Worm (Caenorhabditis elegans) whole organism, L1 larva: ENCODE results near the gene cox-6C.

ENCODE experiments used
- C16A3.4 ChIP-seq: fragments of 150-350 bp; optimal IDR thresholded peaks from 2 replicates; lab custom pipeline; 2014; ENCODE audit warnings: missing biosample characterization, missing genetic modification characterization
- C34B4.2 ChIP-seq: sonication (generic microtip); optimal IDR thresholded peaks from 2 replicates; lab custom pipeline; 2017; ENCODE audit warnings: mild to moderate bottlenecking, missing genetic modification characterization, missing compliant biosample characterization
- Y116A8C.19 ChIP-seq: sonication (generic microtip); optimal IDR thresholded peaks from 2 replicates; lab custom pipeline; 2016; ENCODE audit warnings: missing compliant biosample characterization, missing genetic modification characterization, borderline replicate concordance
- alr-1 ChIP-seq: fragments of 200-800 bp; sonication (Bioruptor generic); optimal IDR thresholded peaks from 2 replicates; lab custom pipeline; 2018; ENCODE audit warnings: borderline replicate concordance, mild to moderate bottlenecking, missing genetic modification characterization, missing compliant biosample characterization
- aly-2 ChIP-seq: fragments of 150-350 bp; optimal IDR thresholded peaks from 2 replicates; lab custom pipeline; 2014; ENCODE audit warnings: missing biosample characterization, missing genetic modification characterization
- blmp-1 ChIP-seq: fragments of 150-350 bp; optimal IDR thresholded peaks from 2 replicates; lab custom pipeline; 2014; ENCODE audit warnings: missing biosample characterization, missing genetic modification characterization
- ceh-82 ChIP-seq, 3 experiments: fragments of 150-350 bp in 1 of 3; sonication (generic microtip) in 2 of 3; optimal IDR thresholded peaks; 2 replicates each; lab custom pipeline; 2014 to 2017; ENCODE audit warnings: missing biosample characterization in 3 of 3, missing genetic modification characterization in 3 of 3
- ces-1 ChIP-seq: fragments of 150-350 bp; optimal IDR thresholded peaks from 2 replicates; lab custom pipeline; 2014; ENCODE audit warnings: missing biosample characterization, missing genetic modification reagents, missing genetic modification characterization
- efl-1 ChIP-seq, 4 experiments: fragments of 150-350 bp; optimal IDR thresholded peaks in 3 of 4; peaks in 1 of 4; 1 replicate in 1 of 4; 2 replicates in 3 of 4; lab custom pipeline; 2014; ENCODE audit warnings: missing biosample characterization in 2 of 4, missing genetic modification characterization in 2 of 4, missing genetic modification reagents in 2 of 4
- egl-13 ChIP-seq: sonication (generic microtip); optimal IDR thresholded peaks from 2 replicates; lab custom pipeline; 2016; ENCODE audit warnings: missing genotype, missing genetic modification reagents, missing genetic modification characterization, missing compliant biosample characterization
- elt-3 ChIP-seq, 6 experiments: fragments of 150-350 bp in 1 of 6; sonication (generic microtip); optimal IDR thresholded peaks; 2 replicates each; lab custom pipeline; 2017 to 2018; ENCODE audit warnings: missing biosample characterization in 6 of 6, missing genetic modification characterization in 6 of 6, inconsistent platforms in 1 of 6
- fkh-8 ChIP-seq: sonication (generic microtip); optimal IDR thresholded peaks from 2 replicates; lab custom pipeline; 2016; ENCODE audit warnings: mild to moderate bottlenecking, missing genetic modification characterization, missing compliant biosample characterization
- grh-1 ChIP-seq: fragments of 200-800 bp; sonication (Bioruptor generic); IDR thresholded peaks from 2 replicates; pipeline ENCODE4 v1.3.6; 2022; ENCODE audit warnings: missing genetic modification reagents, missing genetic modification characterization, missing compliant biosample characterization
- hlh-4 ChIP-seq: sonication (generic microtip); optimal IDR thresholded peaks from 2 replicates; lab custom pipeline; 2016; ENCODE audit warnings: mild to moderate bottlenecking, missing genetic modification characterization, missing compliant biosample characterization
- irx-1 ChIP-seq: sonication (generic microtip); optimal IDR thresholded peaks from 2 replicates; lab custom pipeline; 2016; ENCODE audit warnings: missing genetic modification characterization, missing compliant biosample characterization
- jun-1 ChIP-seq: fragments of 150-350 bp; optimal IDR thresholded peaks from 2 replicates; lab custom pipeline; 2014; ENCODE audit warnings: missing biosample characterization, missing genetic modification reagents, missing genetic modification characterization
- lin-14 ChIP-seq: fragments of 200-800 bp; sonication (Bioruptor generic); optimal IDR thresholded peaks from 2 replicates; lab custom pipeline; 2018; ENCODE audit warnings: mild to moderate bottlenecking, missing genetic modification characterization, moderate library complexity, missing compliant biosample characterization
- lin-39 ChIP-seq: fragments of 150-350 bp; optimal IDR thresholded peaks from 2 replicates; lab custom pipeline; 2014; ENCODE audit warnings: missing biosample characterization, missing genetic modification reagents, missing genetic modification characterization
- lir-3 ChIP-seq: sonication (generic microtip); optimal IDR thresholded peaks from 2 replicates; lab custom pipeline; 2016; ENCODE audit warnings: mild to moderate bottlenecking, missing genetic modification characterization, moderate library complexity, missing compliant biosample characterization; ENCODE audit not compliant: poor library complexity
- mab-9 ChIP-seq: fragments of 200-800 bp; sonication (Bioruptor generic); IDR thresholded peaks from 2 replicates; pipeline ENCODE4 v1.3.6; 2022; ENCODE audit warnings: missing genetic modification reagents, missing genetic modification characterization, missing compliant biosample characterization
- mep-1 ChIP-seq: fragments of 150-350 bp; optimal IDR thresholded peaks from 2 replicates; lab custom pipeline; 2014; ENCODE audit warnings: missing biosample characterization, missing genetic modification characterization
- nhr-12 ChIP-seq: sonication (generic microtip); optimal IDR thresholded peaks from 2 replicates; lab custom pipeline; 2017; ENCODE audit warnings: missing biosample characterization, missing genetic modification characterization
- nhr-19 ChIP-seq: fragments of 200-800 bp; sonication (Bioruptor generic); conservative IDR thresholded peaks from 2 replicates; pipeline ENCODE4 v1.3.6; 2022; ENCODE audit warnings: missing genetic modification characterization, missing compliant biosample characterization
- nhr-20 ChIP-seq: sonication (generic microtip); optimal IDR thresholded peaks from 2 replicates; lab custom pipeline; 2016; ENCODE audit warnings: mild to moderate bottlenecking, missing genetic modification characterization, missing compliant biosample characterization
- nhr-237 ChIP-seq: fragments of 150-350 bp; optimal IDR thresholded peaks from 2 replicates; lab custom pipeline; 2014; ENCODE audit warnings: missing biosample characterization, missing genetic modification characterization
- nhr-71 ChIP-seq: sonication (generic microtip); optimal IDR thresholded peaks from 2 replicates; lab custom pipeline; 2016; ENCODE audit warnings: mild to moderate bottlenecking, missing genetic modification characterization, moderate library complexity, missing compliant biosample characterization
- nhr-76 ChIP-seq: sonication (generic microtip); optimal IDR thresholded peaks from 2 replicates; lab custom pipeline; 2017; ENCODE audit warnings: missing biosample characterization, missing genetic modification characterization
- nhr-84 ChIP-seq: sonication (generic microtip); optimal IDR thresholded peaks from 2 replicates; lab custom pipeline; 2017; ENCODE audit warnings: missing biosample characterization, missing genetic modification characterization
- nhr-85 ChIP-seq: sonication (generic microtip); peaks from one replicate; lab custom pipeline; 2016; ENCODE audit warnings: missing genetic modification characterization, inconsistent platforms, missing compliant biosample characterization
- pag-3 ChIP-seq: sonication (generic microtip); optimal IDR thresholded peaks from 2 replicates; lab custom pipeline; 2017; ENCODE audit warnings: missing genetic modification characterization, mild to moderate bottlenecking, missing compliant biosample characterization, antibody characterized with exemption, borderline replicate concordance; ENCODE audit not compliant: insufficient read depth
- pax-3 ChIP-seq: fragments of 200-800 bp; sonication (Bioruptor generic); optimal IDR thresholded peaks from 2 replicates; lab custom pipeline; 2018; ENCODE audit warnings: mild to moderate bottlenecking, missing genetic modification characterization, moderate library complexity, missing compliant biosample characterization
- pqm-1 ChIP-seq: sonication (generic microtip); optimal IDR thresholded peaks from 3 replicates; lab custom pipeline; 2017; ENCODE audit warnings: missing biosample characterization, missing genetic modification characterization
- snpc-4 ChIP-seq: fragments of 150-350 bp; optimal IDR thresholded peaks from 2 replicates; lab custom pipeline; 2014; ENCODE audit warnings: missing biosample characterization, missing genetic modification characterization
- sox-4 ChIP-seq: sonication (generic microtip); optimal IDR thresholded peaks from 2 replicates; lab custom pipeline; 2016; ENCODE audit warnings: missing genetic modification characterization, missing compliant biosample characterization
- sup-37 ChIP-seq: fragments of 200-800 bp; sonication (Bioruptor generic); optimal IDR thresholded peaks from 2 replicates; lab custom pipeline; 2018; ENCODE audit warnings: mild to moderate bottlenecking, missing genetic modification characterization, missing compliant biosample characterization
- tbx-2 ChIP-seq: sonication (generic microtip); optimal IDR thresholded peaks from 2 replicates; lab custom pipeline; 2016; ENCODE audit warnings: missing genetic modification characterization, missing compliant biosample characterization
- tlp-1 ChIP-seq: fragments of 150-350 bp; optimal IDR thresholded peaks from 2 replicates; lab custom pipeline; 2014; ENCODE audit warnings: missing biosample characterization, missing genetic modification characterization
- unc-86 ChIP-seq: sonication (generic microtip); optimal IDR thresholded peaks from 2 replicates; lab custom pipeline; 2016; ENCODE audit warnings: missing genetic modification characterization, missing compliant biosample characterization
- unc-98 ChIP-seq: fragments of 200-800 bp; sonication (Bioruptor generic); IDR thresholded peaks from 2 replicates; pipeline ENCODE4 v1.3.6; 2022; ENCODE audit warnings: missing genetic modification characterization, missing compliant biosample characterization
- vab-15 ChIP-seq: sonication (generic microtip); optimal IDR thresholded peaks from 2 replicates; lab custom pipeline; 2017; ENCODE audit warnings: missing genotype, mild to moderate bottlenecking, missing genetic modification characterization, missing compliant biosample characterization
- zag-1 ChIP-seq: fragments of 150-350 bp; optimal IDR thresholded peaks from 2 replicates; lab custom pipeline; 2014; ENCODE audit warnings: missing biosample characterization, missing genetic modification characterization
- zip-4 ChIP-seq: fragments of 200-800 bp; sonication (Bioruptor generic); optimal IDR thresholded peaks from 2 replicates; lab custom pipeline; 2018; ENCODE audit warnings: mild to moderate bottlenecking, missing genetic modification characterization, moderate library complexity, missing compliant biosample characterization
- ztf-11 ChIP-seq, 2 experiments: sonication (generic microtip); optimal IDR thresholded peaks; 2 replicates each; lab custom pipeline; 2016 to 2017; ENCODE audit warnings: missing genetic modification characterization in 2 of 2, missing biosample characterization in 1 of 2, missing compliant biosample characterization in 1 of 2

Gene cox-6C

DNA sequence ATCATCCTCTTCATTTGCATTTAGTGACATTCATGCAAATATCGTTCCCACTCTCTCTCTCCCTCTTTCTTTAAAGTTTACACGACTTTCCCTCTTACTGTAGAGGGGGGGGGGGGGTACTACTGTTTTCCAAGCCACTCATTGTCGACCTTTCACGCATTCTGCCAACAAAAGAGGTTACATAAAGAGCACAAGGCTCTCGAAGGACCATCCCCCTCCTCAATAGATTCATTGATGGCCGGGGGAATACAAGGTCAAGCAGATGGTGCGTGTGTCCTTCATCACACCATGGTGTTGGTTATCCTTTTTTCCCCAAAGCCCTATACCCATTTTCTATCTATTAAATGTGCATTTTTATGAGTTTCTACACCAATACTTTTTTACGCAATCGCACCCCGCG is 46.5 kb downstream of the cox-6C start:
- TF ChIP-seq egl-13 (tag; lab: Kevin White, UChicago) (no peak), pax-3 (tag; lab: Kevin White, UChicago) (no peak), C16A3.4 (tag; lab: Kevin White, UChicago) (no peak), unc-86 (tag; lab: Kevin White, UChicago) (no peak), irx-1 (no peak), jun-1 (tag; lab: Kevin White, UChicago) (no peak), nhr-19 (GFP tag; lab: Robert Waterston, UW) (no peak), vab-15 (tag; lab: Kevin White, UChicago) (no peak), sup-37 (GFP tag; lab: Kevin White, UChicago) (no peak), mab-9 (GFP tag; lab: Robert Waterston, UW) (no peak), mep-1 (tag; lab: Kevin White, UChicago) (no peak), hlh-4 (tag; lab: Kevin White, UChicago) (no peak), nhr-84 (tag; lab: Kevin White, UChicago) (no peak)

DNA sequence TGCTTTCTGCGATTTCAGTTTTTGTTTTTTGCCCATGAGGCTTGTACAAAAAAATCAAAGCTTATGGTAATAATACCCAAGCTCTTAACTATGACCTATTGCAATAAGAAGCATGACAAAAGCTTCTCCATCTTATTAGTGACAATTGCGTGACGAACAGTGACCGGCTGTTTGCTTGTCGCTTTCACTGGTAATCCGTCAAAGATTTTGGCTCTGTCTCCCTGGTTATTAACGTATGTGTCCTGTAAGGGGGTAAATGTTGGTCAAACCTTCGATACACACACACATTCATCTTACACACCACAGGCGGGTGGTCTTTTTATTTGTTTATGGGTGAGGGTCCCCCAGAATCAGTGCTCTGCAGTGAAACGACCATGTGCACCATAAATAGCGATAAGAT is 47.6 kb downstream of the cox-6C start:
- TF ChIP-seq tbx-2 (peak; percentile 22), aly-2 (tag; lab: Kevin White, UChicago) (no peak), lin-39 (tag; lab: Kevin White, UChicago) (no peak), vab-15 (tag; lab: Kevin White, UChicago) (no peak), grh-1 (GFP tag; lab: Robert Waterston, UW) (no peak), zip-4 (no peak), zag-1 (tag; lab: Kevin White, UChicago) (no peak), C16A3.4 (tag; lab: Kevin White, UChicago) (no peak), Y116A8C.19 (no peak), snpc-4 (no peak), ces-1 (GFP tag; lab: Kevin White, UChicago) (no peak), elt-3 (tag; optimal IDR thresholded peaks at IDR 0.05; lab: Kevin White, UChicago) (no peak), unc-98 (no peak), ztf-11 (tag; optimal IDR thresholded peaks at IDR 0.05; lab: Kevin White, UChicago) (peak in 1 of 2 experiments; percentile 37), nhr-85 (peak; percentile 60), blmp-1 (tag; lab: Kevin White, UChicago) (peak; percentile 36)

ce11 chrIV:175698-176097 is 49.2 kb downstream of the cox-6C start:
- TF ChIP-seq mep-1 (tag; lab: Kevin White, UChicago) (peak; percentile 22), nhr-20 (tag; lab: Kevin White, UChicago) (no peak), C34B4.2 (tag; lab: Kevin White, UChicago) (no peak), nhr-85 (peak; percentile 83), nhr-237 (tag; lab: Kevin White, UChicago) (no peak), ztf-11 (tag; optimal IDR thresholded peaks at IDR 0.05; lab: Kevin White, UChicago) (peak in 1 of 2 experiments; percentile 16), nhr-12 (tag; lab: Kevin White, UChicago) (no peak), tlp-1 (tag; lab: Kevin White, UChicago) (no peak), vab-15 (tag; lab: Kevin White, UChicago) (no peak), zip-4 (no peak), alr-1 (tag; lab: Kevin White, UChicago) (no peak), fkh-8 (tag; lab: Kevin White, UChicago) (no peak), lir-3 (tag; lab: Kevin White, UChicago) (no peak), nhr-19 (GFP tag; lab: Robert Waterston, UW) (0 out of 2 replicates have a peak, but pooled peaks have one; percentile 15), efl-1 (optimal IDR thresholded peaks at IDR 0.05; lab: Kevin White, UChicago) (no peak), efl-1 (GFP tag; optimal IDR thresholded peaks at IDR 0.05 in 1 of 2; lab: Kevin White, UChicago) (peak in 1 of 2 experiments; percentile 80), ceh-82 (tag; optimal IDR thresholded peaks at IDR 0.05; lab: Kevin White, UChicago) (no peak), unc-98 (no peak), tbx-2 (peak; percentile 9), irx-1 (no peak), sox-4 (no peak), blmp-1 (tag; lab: Kevin White, UChicago) (peak; percentile 42), lin-39 (tag; lab: Kevin White, UChicago) (no peak), lin-14 (peak; percentile 47), sup-37 (GFP tag; lab: Kevin White, UChicago) (no peak), pag-3 (no peak), snpc-4 (no peak), nhr-71 (tag; lab: Kevin White, UChicago) (no peak), pqm-1 (tag; lab: Kevin White, UChicago) (no peak), nhr-76 (tag; lab: Kevin White, UChicago) (no peak)
- TF ChIP-seq, all 84 proteins: peak for 8
